Worm (Caenorhabditis elegans) whole organism, L1 larva: ENCODE measurements around the gene C35D6.4.

Experiments used
- egl-27 ChIP-seq, 2 experiments: fragments of 150-350 bp in 1 of 2; sonication (generic microtip); optimal IDR thresholded peaks; 3 replicates each; lab custom pipeline; 2017 to 2018; ENCODE audit warnings: missing biosample characterization in 2 of 2, missing genetic modification characterization in 2 of 2, missing genetic modification reagents in 2 of 2
- unc-86 ChIP-seq: sonication (generic microtip); optimal IDR thresholded peaks from 2 replicates; lab custom pipeline; 2016; ENCODE audit warnings: missing genetic modification characterization, missing compliant biosample characterization
- ztf-4 ChIP-seq: fragments of 150-350 bp; optimal IDR thresholded peaks from 2 replicates; lab custom pipeline; 2014; ENCODE audit warnings: missing biosample characterization, missing genetic modification characterization

- no peak for TF ChIP-seq egl-27 (tag; optimal IDR thresholded peaks at IDR 0.05; lab: Kevin White, UChicago)
- no peak for TF ChIP-seq unc-86 (tag; lab: Kevin White, UChicago)
- TF ChIP-seq ztf-4 (tag; lab: Kevin White, UChicago): no peak
These were observed 33.9 kb downstream of the C35D6.4 start for ce11 chrIV:16384665-16385064.
